Worm (Caenorhabditis elegans): ENCODE data around the gene F21C10.11.
A peak's percentile ranks its signal among the peaks of the same experiment; 100 is the strongest.

Gene F21C10.11

ce11 chrV:9143896-9144295 lies 20.6 kb downstream of the F21C10.11 start:
- TF ChIP-seq mxl-1 (tag; optimal IDR thresholded peaks at IDR 0.05) (no peak), bed-1 (GFP tag; IDR thresholded peaks at IDR 0.05) (no peak), F57C9.4 (tag; optimal IDR thresholded peaks at IDR 0.05) (no peak)

- TF ChIP-seq nhr-80 (tag; optimal IDR thresholded peaks at IDR 0.05) (peak; percentile 70), ccch-3 (GFP tag; optimal IDR thresholded peaks at IDR 0.05) (no peak)
These were observed 22.9 kb downstream of the F21C10.11 start for ce11 chrV:9146196-9146595.

- TF ChIP-seq hmg-1.2 (GFP tag; IDR thresholded peaks at IDR 0.05) (peak; percentile 33; the same call in 1 of the 2 replicates), fkh-3 (tag; optimal IDR thresholded peaks at IDR 0.05) (no peak)
These were observed 23.7 kb downstream of the F21C10.11 start, which contains the start of gene spl-2 for ce11 chrV:9146849-9147557. spl-2 (minus strand) TSS chrV:9146899.

ce11 chrV:9148151-9148550 lies 24.9 kb downstream of the F21C10.11 start:
- no peak for TF ChIP-seq madf-8 (GFP tag; conservative IDR thresholded peaks at IDR 0.05)
- no peak for TF ChIP-seq hlh-12 (tag; optimal IDR thresholded peaks at IDR 0.05)
- TF ChIP-seq nfya-2 (GFP tag; IDR thresholded peaks at IDR 0.05), result no peak
- no peak for TF ChIP-seq ekl-4 (GFP tag; IDR thresholded peaks at IDR 0.05)
- TF ChIP-seq hlh-26 (GFP tag; conservative IDR thresholded peaks at IDR 0.05), result no peak

- TF ChIP-seq hlh-12 (tag; optimal IDR thresholded peaks at IDR 0.05) (no peak), snpc-4 (GFP tag; optimal IDR thresholded peaks at IDR 0.05) (no peak), snpc-4 (tag; optimal IDR thresholded peaks at IDR 0.05) (no peak), attf-3 (GFP tag; conservative IDR thresholded peaks at IDR 0.05) (no peak), nhr-27 (tag; optimal IDR thresholded peaks at IDR 0.05) (no peak), F49E8.2 (tag; optimal IDR thresholded peaks at IDR 0.05; ENCODE audit: insufficient read depth) (no peak), ztf-22 (GFP tag; optimal IDR thresholded peaks at IDR 0.05) (no peak), lsl-1 (GFP tag; optimal IDR thresholded peaks at IDR 0.05) (no peak), tlf-1 (GFP tag; optimal IDR thresholded peaks at IDR 0.05) (no peak)
These were observed 29.1 kb downstream of the F21C10.11 start for ce11 chrV:9152339-9152738.

- no peak for TF ChIP-seq him-1 (tag; optimal IDR thresholded peaks at IDR 0.05)
- no peak for TF ChIP-seq mxl-1 (tag; optimal IDR thresholded peaks at IDR 0.05)
- no peak for TF ChIP-seq hlh-12 (tag; optimal IDR thresholded peaks at IDR 0.05)
- no peak for TF ChIP-seq B0261.1 (tag; optimal IDR thresholded peaks at IDR 0.05)
- no peak for TF ChIP-seq aptf-2 (GFP tag; conservative IDR thresholded peaks at IDR 0.05)
- TF ChIP-seq egl-18 (GFP tag; IDR thresholded peaks at IDR 0.05), result no peak
- TF ChIP-seq F39B2.1 (GFP tag; IDR thresholded peaks at IDR 0.05), result no peak
- no peak for TF ChIP-seq snpc-3.4 (tag; optimal IDR thresholded peaks at IDR 0.05)
- no peak for TF ChIP-seq Y56A3A.18 (GFP tag; IDR thresholded peaks at IDR 0.05)
These were observed 31.5 kb downstream of the F21C10.11 start, which contains the start of gene B0222.5 for ce11 chrV:9154772-9155171. B0222.5 (minus strand) TSS chrV:9154872.

- TF ChIP-seq lir-1 (GFP tag; conservative IDR thresholded peaks at IDR 0.05) (no peak), ztf-26 (tag; optimal IDR thresholded peaks at IDR 0.05) (peak; percentile 5)
These were observed 32.3 kb downstream of the F21C10.11 start for ce11 chrV:9155616-9156015.

Data from whole organism, young adult.